Worm (Caenorhabditis elegans) whole organism, late embryonic: ENCODE data around the gene C18D11.7.

Experiments
- F13H6.1 ChIP-seq: sonication (generic microtip); optimal IDR thresholded peaks from 2 replicates; lab custom pipeline; 2016; ENCODE audit warnings: missing genetic modification characterization, missing compliant biosample characterization
- K02D7.2 ChIP-seq: sonication (generic microtip); optimal IDR thresholded peaks from 2 replicates; lab custom pipeline; 2017; ENCODE audit warnings: mild to moderate bottlenecking, missing genetic modification characterization, missing compliant biosample characterization
- K09A11.1 ChIP-seq: sonication (generic microtip); optimal IDR thresholded peaks from 2 replicates; lab custom pipeline; 2017; ENCODE audit warnings: antibody characterized with exemption, mild to moderate bottlenecking, missing genetic modification characterization, missing compliant biosample characterization; ENCODE audit not compliant: insufficient read depth
- ahr-1 ChIP-seq: sonication (generic microtip); optimal IDR thresholded peaks from 2 replicates; lab custom pipeline; 2016; ENCODE audit warnings: missing genetic modification characterization, missing compliant biosample characterization
- ama-1 ChIP-seq: fragments of 150-350 bp; optimal IDR thresholded peaks from 2 replicates; lab custom pipeline; 2014
- ceh-18 ChIP-seq: sonication (generic microtip); optimal IDR thresholded peaks from 2 replicates; lab custom pipeline; 2016; ENCODE audit warnings: missing genetic modification characterization, missing compliant biosample characterization
- ceh-19 ChIP-seq: fragments of 200-800 bp; sonication (Bioruptor generic); optimal IDR thresholded peaks from 2 replicates; lab custom pipeline; 2018; ENCODE audit warnings: mild to moderate bottlenecking, missing genetic modification characterization, missing compliant biosample characterization
- ceh-22 ChIP-seq: sonication (generic microtip); optimal IDR thresholded peaks from 2 replicates; lab custom pipeline; 2017; ENCODE audit warnings: missing biosample characterization, missing genetic modification characterization
- ceh-24 ChIP-seq: sonication (generic microtip); optimal IDR thresholded peaks from 2 replicates; lab custom pipeline; 2016; ENCODE audit warnings: mild to moderate bottlenecking, missing genetic modification characterization, missing compliant biosample characterization
- ceh-34 ChIP-seq: sonication (generic microtip); optimal IDR thresholded peaks from 2 replicates; lab custom pipeline; 2016; ENCODE audit warnings: mild to moderate bottlenecking, missing genetic modification characterization, missing compliant biosample characterization
- ceh-45 ChIP-seq: fragments of 200-800 bp; sonication (Bioruptor generic); IDR thresholded peaks from 2 replicates; pipeline ENCODE4 v1.3.6; 2022; ENCODE audit warnings: missing genetic modification reagents, missing genetic modification characterization, missing compliant biosample characterization
- ceh-48 ChIP-seq: sonication (generic microtip); optimal IDR thresholded peaks from 2 replicates; lab custom pipeline; 2016; ENCODE audit warnings: missing genetic modification characterization, inconsistent platforms, missing compliant biosample characterization
- ceh-9 ChIP-seq: sonication (generic microtip); optimal IDR thresholded peaks from 2 replicates; lab custom pipeline; 2016; ENCODE audit warnings: mild to moderate bottlenecking, missing genetic modification characterization, inconsistent platforms, missing compliant biosample characterization
- dmd-4 ChIP-seq: sonication (generic microtip); optimal IDR thresholded peaks from 2 replicates; lab custom pipeline; 2016; ENCODE audit warnings: borderline replicate concordance, missing genetic modification characterization, missing compliant biosample characterization
- dve-1 ChIP-seq: sonication (generic microtip); optimal IDR thresholded peaks from 2 replicates; lab custom pipeline; 2017; ENCODE audit warnings: antibody characterized with exemption, mild to moderate bottlenecking, missing genetic modification characterization, missing compliant biosample characterization
- elt-2 ChIP-seq: sonication (generic microtip); optimal IDR thresholded peaks from 2 replicates; lab custom pipeline; 2016; ENCODE audit warnings: missing genetic modification reagents, missing genetic modification characterization, missing compliant biosample characterization
- elt-4 ChIP-seq: sonication (generic microtip); optimal IDR thresholded peaks from 2 replicates; lab custom pipeline; 2016; ENCODE audit warnings: missing genetic modification characterization, missing compliant biosample characterization
- eyg-1 ChIP-seq: sonication (generic microtip); optimal IDR thresholded peaks from 2 replicates; lab custom pipeline; 2016; ENCODE audit warnings: missing genotype, missing genetic modification characterization, missing compliant biosample characterization
- fax-1 ChIP-seq: sonication (generic microtip); optimal IDR thresholded peaks from 2 replicates; lab custom pipeline; 2016; ENCODE audit warnings: missing genotype, missing genetic modification characterization, missing compliant biosample characterization
- fkh-10 ChIP-seq: fragments of 150-350 bp; optimal IDR thresholded peaks from 2 replicates; lab custom pipeline; 2014; ENCODE audit warnings: missing biosample characterization, missing genetic modification reagents, missing genetic modification characterization
- gmeb-2 ChIP-seq: sonication (generic microtip); optimal IDR thresholded peaks from 2 replicates; lab custom pipeline; 2016; ENCODE audit warnings: missing genetic modification characterization, inconsistent platforms, missing compliant biosample characterization
- hlh-13 ChIP-seq: fragments of 200-800 bp; sonication (Bioruptor generic); optimal IDR thresholded peaks from 2 replicates; lab custom pipeline; 2018; ENCODE audit warnings: mild to moderate bottlenecking, missing genetic modification characterization, missing compliant biosample characterization
- hlh-15 ChIP-seq: sonication (generic microtip); optimal IDR thresholded peaks from 2 replicates; lab custom pipeline; 2016; ENCODE audit warnings: missing genetic modification characterization, missing compliant biosample characterization
- hlh-30 ChIP-seq: sonication (generic microtip); optimal IDR thresholded peaks from 2 replicates; lab custom pipeline; 2017; ENCODE audit warnings: antibody characterized with exemption, missing genetic modification characterization, missing compliant biosample characterization; ENCODE audit not compliant: insufficient read depth
- hlh-6 ChIP-seq: sonication (generic microtip); optimal IDR thresholded peaks from 2 replicates; lab custom pipeline; 2016; ENCODE audit warnings: missing genotype, missing genetic modification characterization, missing compliant biosample characterization
- hlh-8 ChIP-seq: sonication (generic microtip); optimal IDR thresholded peaks from 2 replicates; lab custom pipeline; 2016; ENCODE audit warnings: missing genotype, missing genetic modification characterization, missing compliant biosample characterization
- lim-6 ChIP-seq: sonication (generic microtip); optimal IDR thresholded peaks from 2 replicates; lab custom pipeline; 2016; ENCODE audit warnings: missing genetic modification characterization, missing compliant biosample characterization
- madf-2 ChIP-seq: sonication (generic microtip); optimal IDR thresholded peaks from 2 replicates; lab custom pipeline; 2017; ENCODE audit warnings: missing genetic modification characterization, missing compliant biosample characterization
- mec-3 ChIP-seq: sonication (generic microtip); optimal IDR thresholded peaks from 2 replicates; lab custom pipeline; 2016; ENCODE audit warnings: borderline replicate concordance, missing genetic modification characterization, missing compliant biosample characterization
- nfya-1 ChIP-seq: sonication (generic microtip); optimal IDR thresholded peaks from 2 replicates; lab custom pipeline; 2017; ENCODE audit warnings: missing genetic modification characterization, mild to moderate bottlenecking, missing compliant biosample characterization, antibody characterized with exemption, moderate library complexity
- npax-4 ChIP-seq: sonication (generic microtip); optimal IDR thresholded peaks from 2 replicates; lab custom pipeline; 2016; ENCODE audit warnings: missing genetic modification characterization, missing compliant biosample characterization
- odd-2 ChIP-seq: sonication (generic microtip); optimal IDR thresholded peaks from 2 replicates; lab custom pipeline; 2017; ENCODE audit warnings: antibody characterized with exemption, mild to moderate bottlenecking, missing genetic modification characterization, missing compliant biosample characterization
- pag-3 ChIP-seq: sonication (generic microtip); optimal IDR thresholded peaks from 2 replicates; lab custom pipeline; 2016; ENCODE audit warnings: missing compliant biosample characterization, missing genetic modification characterization, borderline replicate concordance
- pat-9 ChIP-seq: fragments of 200-800 bp; sonication (Bioruptor generic); optimal IDR thresholded peaks from 2 replicates; lab custom pipeline; 2018; ENCODE audit warnings: mild to moderate bottlenecking, missing genetic modification characterization, moderate library complexity, missing compliant biosample characterization
- pax-1 ChIP-seq: fragments of 150-350 bp; optimal IDR thresholded peaks from 2 replicates; lab custom pipeline; 2014; ENCODE audit warnings: missing biosample characterization, missing genetic modification characterization
- pha-2 ChIP-seq: sonication (generic microtip); optimal IDR thresholded peaks from 2 replicates; lab custom pipeline; 2017; ENCODE audit warnings: mild to moderate bottlenecking, missing genetic modification characterization, missing compliant biosample characterization
- pqm-1 ChIP-seq: sonication (generic microtip); optimal IDR thresholded peaks from 2 replicates; lab custom pipeline; 2016; ENCODE audit warnings: missing genetic modification characterization, missing compliant biosample characterization
- sox-2 ChIP-seq: fragments of 200-800 bp; sonication (Bioruptor generic); IDR thresholded peaks from 2 replicates; pipeline ENCODE4 v1.3.6; 2022; ENCODE audit warnings: missing genetic modification reagents, missing genetic modification characterization, missing compliant biosample characterization
- syd-9 ChIP-seq: sonication (generic microtip); optimal IDR thresholded peaks from 2 replicates; lab custom pipeline; 2016; ENCODE audit warnings: mild to moderate bottlenecking, missing genetic modification characterization, moderate library complexity, missing compliant biosample characterization
- tbx-2 ChIP-seq: sonication (generic microtip); optimal IDR thresholded peaks from 2 replicates; lab custom pipeline; 2016; ENCODE audit warnings: missing genetic modification characterization, missing compliant biosample characterization
- unc-42 ChIP-seq: sonication (generic microtip); optimal IDR thresholded peaks from 2 replicates; lab custom pipeline; 2016; ENCODE audit warnings: missing genotype, missing genetic modification characterization, missing compliant biosample characterization
- unc-55 ChIP-seq: sonication (generic microtip); optimal IDR thresholded peaks from 2 replicates; lab custom pipeline; 2017; ENCODE audit warnings: missing biosample characterization, missing genetic modification reagents, missing genetic modification characterization
- unc-86 ChIP-seq: sonication (generic microtip); optimal IDR thresholded peaks from 2 replicates; lab custom pipeline; 2016; ENCODE audit warnings: missing genetic modification characterization, missing compliant biosample characterization
- zip-5 ChIP-seq: sonication (generic microtip); optimal IDR thresholded peaks from 2 replicates; lab custom pipeline; 2016; ENCODE audit warnings: missing genetic modification characterization, missing compliant biosample characterization
- ztf-16 ChIP-seq: sonication (generic microtip); optimal IDR thresholded peaks from 2 replicates; lab custom pipeline; 2017; ENCODE audit warnings: missing genetic modification characterization, missing compliant biosample characterization

The C18D11.7 gene

DNA sequence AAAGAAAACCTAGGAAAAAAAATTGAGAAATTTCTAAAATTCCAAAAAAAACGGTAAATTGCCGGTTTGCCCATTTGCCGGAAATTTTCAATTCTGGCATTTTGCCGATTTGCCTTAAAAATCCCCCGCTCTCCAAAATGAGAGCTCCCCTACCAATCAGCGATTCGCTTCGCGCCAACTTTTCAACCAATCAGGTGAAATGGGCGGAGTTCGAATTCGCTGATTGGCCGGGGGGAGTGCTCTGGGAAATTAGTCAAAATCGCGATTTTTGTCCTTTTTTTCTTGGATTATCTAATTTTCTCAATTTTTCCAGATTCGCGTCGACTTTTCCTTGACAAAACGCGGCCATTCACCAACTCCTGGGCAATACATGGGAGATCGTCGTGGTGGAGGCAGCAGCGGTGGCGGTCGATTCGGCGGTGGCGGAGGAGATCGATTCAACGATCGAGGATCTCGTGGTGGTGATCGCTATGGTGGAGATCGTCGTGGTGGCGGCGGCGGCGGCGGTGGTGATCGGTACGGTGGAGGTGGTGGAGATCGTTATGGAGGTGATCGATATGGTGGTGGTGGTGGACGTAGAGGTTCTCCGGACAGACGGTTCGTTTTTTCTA, 23.1 kb upstream of the C18D11.7 start:
- TF ChIP-seq nfya-1 (tag; lab: Kevin White, UChicago) (peak; percentile 98), unc-42 (no peak), ceh-19 (GFP tag; lab: Kevin White, UChicago) (no peak), ztf-16 (tag; lab: Kevin White, UChicago) (no peak), K09A11.1 (tag; lab: Kevin White, UChicago) (no peak)

DNA sequence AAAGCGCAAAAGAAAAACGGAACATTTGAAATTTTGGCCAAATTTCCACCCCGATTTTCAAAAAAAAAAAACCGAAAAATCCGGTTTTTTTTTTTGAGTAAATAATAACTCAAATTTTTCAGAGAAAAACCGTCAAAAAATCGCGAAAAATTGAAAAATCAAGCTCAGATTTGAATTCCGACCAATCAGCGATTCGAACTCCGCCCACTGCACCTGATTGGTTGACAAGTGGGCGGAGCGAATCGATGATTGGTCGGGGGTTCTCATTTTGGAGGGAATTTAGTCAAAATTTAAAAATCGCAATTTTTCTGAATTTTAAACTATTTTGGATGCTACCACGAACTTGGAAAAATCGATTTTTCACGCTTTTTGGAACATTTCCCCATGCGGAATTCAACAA, 22.5 kb upstream of the C18D11.7 start:
- peak; percentile 93 for TF ChIP-seq nfya-1 (tag; lab: Kevin White, UChicago)
- no peak for TF ChIP-seq pqm-1 (tag; lab: Kevin White, UChicago)
- TF ChIP-seq mec-3 (tag; lab: Kevin White, UChicago) = no peak
- no peak for TF ChIP-seq npax-4 (tag; lab: Kevin White, UChicago)

DNA sequence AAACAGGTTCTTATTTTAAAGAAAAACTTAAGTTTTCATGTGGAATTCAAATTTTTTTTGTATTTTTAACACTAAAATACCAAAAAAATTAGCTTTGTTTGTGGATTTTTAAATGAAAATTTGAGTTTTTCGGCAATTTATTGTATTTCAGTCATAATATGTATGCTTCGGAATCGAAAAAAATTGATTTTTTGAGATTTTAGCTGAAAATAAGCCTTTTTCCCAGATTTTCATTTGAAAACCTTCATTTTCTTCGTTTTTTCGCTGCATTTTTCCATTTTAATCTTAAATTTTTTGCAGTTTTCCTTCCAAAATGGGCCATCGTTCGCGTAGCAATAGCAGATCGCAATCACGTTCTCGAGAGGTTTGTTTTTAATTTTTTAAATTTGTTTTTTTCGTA, 19.5 kb upstream of the C18D11.7 start, which contains the start of gene rsp-8:
Gene rsp-8, plus strand, starts transcription at position 301 of the 400 bp plus-strand sequence.
- TF ChIP-seq ceh-34 = no peak
- TF ChIP-seq elt-4 (tag; lab: Kevin White, UChicago) = no peak
- no peak for TF ChIP-seq pag-3 (tag; lab: Kevin White, UChicago)
- TF ChIP-seq hlh-13 (GFP tag; lab: Kevin White, UChicago) = no peak
- TF ChIP-seq odd-2 (tag; lab: Kevin White, UChicago) = no peak
- TF ChIP-seq, all 69 proteins: peak for 0

DNA sequence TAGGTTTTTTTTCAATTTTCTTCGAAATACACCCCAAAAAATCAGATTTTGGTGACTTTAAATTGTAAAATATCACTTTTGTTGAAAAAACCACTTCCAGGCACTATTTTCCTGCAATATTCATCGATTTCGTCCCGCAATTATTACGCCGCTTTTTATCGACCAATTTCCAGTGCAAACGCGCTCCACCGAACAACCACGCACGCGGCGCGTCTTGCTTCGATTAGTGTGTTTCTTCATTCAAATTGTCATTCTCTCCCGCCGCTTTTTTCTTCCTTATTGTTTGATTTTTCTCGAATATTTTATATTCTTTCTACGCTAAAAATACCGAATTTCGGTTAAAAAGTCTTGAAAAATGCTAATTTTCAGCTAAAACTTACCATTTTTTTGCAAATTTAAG, 19.1 kb upstream of the C18D11.7 start:
- TF ChIP-seq syd-9 (tag; lab: Kevin White, UChicago) = no peak
- TF ChIP-seq pqm-1 (tag; lab: Kevin White, UChicago) = no peak
- TF ChIP-seq dve-1 (tag; lab: Kevin White, UChicago) = peak; percentile 30
- TF ChIP-seq tbx-2 (tag; lab: Kevin White, UChicago) = peak; percentile 39
- TF ChIP-seq ceh-34 = peak; percentile 23
- no peak for TF ChIP-seq elt-2 (tag; lab: Kevin White, UChicago)
- TF ChIP-seq fax-1 (tag; lab: Kevin White, UChicago) = no peak
- TF ChIP-seq unc-86 (tag; lab: Kevin White, UChicago) = no peak
- peak; percentile 40 for TF ChIP-seq unc-55
- TF ChIP-seq hlh-13 (GFP tag; lab: Kevin White, UChicago) = no peak
- TF ChIP-seq F13H6.1 (tag; lab: Kevin White, UChicago) = no peak
- TF ChIP-seq madf-2 (tag; lab: Kevin White, UChicago) = no peak
- TF ChIP-seq fkh-10 (GFP tag; lab: Kevin White, UChicago) = no peak
- TF ChIP-seq ceh-45 = no peak
- no peak for TF ChIP-seq hlh-6 (tag; lab: Kevin White, UChicago)
- no peak for TF ChIP-seq hlh-8 (tag; lab: Kevin White, UChicago)
- TF ChIP-seq ceh-22 (tag; lab: Kevin White, UChicago) = no peak
- TF ChIP-seq odd-2 (tag; lab: Kevin White, UChicago) = no peak
- no peak for TF ChIP-seq zip-5 (tag; lab: Kevin White, UChicago)
- TF ChIP-seq pha-2 = no peak
- TF ChIP-seq gmeb-2 = no peak
- no peak for TF ChIP-seq hlh-15 (tag; lab: Kevin White, UChicago)
- no peak for TF ChIP-seq elt-4 (tag; lab: Kevin White, UChicago)
- no peak for TF ChIP-seq pat-9 (tag; lab: Kevin White, UChicago)
- TF ChIP-seq K02D7.2 = no peak
- TF ChIP-seq lim-6 = no peak
- TF ChIP-seq K09A11.1 (tag; lab: Kevin White, UChicago) = no peak
- peak; percentile 98 for TF ChIP-seq ceh-48 (tag; lab: Kevin White, UChicago)
- no peak for TF ChIP-seq ama-1 (lab: Kevin White, UChicago)
- TF ChIP-seq mec-3 (tag; lab: Kevin White, UChicago) = no peak
- TF ChIP-seq hlh-30 (tag; lab: Kevin White, UChicago) = peak; percentile 83
- no peak for TF ChIP-seq sox-2 (GFP tag; lab: Robert Waterston, UW)
- TF ChIP-seq pax-1 (tag; lab: Kevin White, UChicago) = peak; percentile 51
- no peak for TF ChIP-seq ceh-24 (tag; lab: Kevin White, UChicago)
- no peak for TF ChIP-seq dmd-4 (tag; lab: Kevin White, UChicago)
- no peak for TF ChIP-seq ceh-9
- TF ChIP-seq unc-42 = peak; percentile 58
- peak; percentile 34 for TF ChIP-seq ceh-18 (tag; lab: Kevin White, UChicago)
- no peak for TF ChIP-seq ahr-1 (tag; lab: Kevin White, UChicago)
- no peak for TF ChIP-seq eyg-1 (tag; lab: Kevin White, UChicago)
